ENCODE assay signal across 3 worm cellular contexts in the genomic region with DNA sequence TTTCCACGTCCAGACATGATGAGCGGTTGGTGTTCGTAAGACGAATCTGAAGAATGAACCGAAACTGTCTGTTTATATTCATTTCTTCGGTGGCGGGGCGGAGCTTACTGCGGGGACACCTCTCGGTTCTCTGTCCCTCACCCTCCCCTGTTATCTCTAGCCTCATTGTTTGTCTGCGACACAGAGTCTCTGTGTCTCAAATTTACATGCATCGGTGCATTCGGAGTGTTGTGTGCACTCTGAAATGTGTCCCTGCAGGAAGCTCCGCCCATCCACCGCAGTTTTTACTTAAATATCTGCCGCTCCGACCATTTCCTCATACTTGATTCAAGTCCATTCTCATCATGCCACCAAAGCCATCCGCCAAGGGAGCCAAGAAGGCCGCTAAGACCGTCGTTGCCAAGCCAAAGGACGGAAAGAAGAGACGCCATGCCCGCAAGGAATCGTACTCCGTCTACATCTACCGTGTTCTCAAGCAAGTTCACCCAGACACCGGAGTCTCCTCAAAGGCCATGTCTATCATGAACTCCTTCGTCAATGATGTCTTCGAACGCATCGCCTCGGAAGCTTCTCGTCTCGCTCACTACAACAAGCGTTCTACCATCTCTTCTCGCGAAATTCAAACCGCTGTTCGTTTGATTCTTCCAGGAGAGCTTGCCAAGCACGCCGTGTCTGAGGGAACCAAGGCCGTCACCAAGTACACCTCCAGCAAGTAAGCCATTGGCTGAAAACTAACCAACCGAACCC.
TF ChIP-seq lines count a peak whose summit lies in the region.

Gene his-61 (minus strand): TSS at position 17 of the 747 bp plus-strand sequence.
Gene his-62 (plus strand): TSS at position 345 of the 747 bp plus-strand sequence.

TF ChIP-seq in whole organism, L1 larva, 84 proteins besides CTCF, POLR2A, EP300 and RAD21 (continued from another document and continues in another):
- TF ChIP-seq hlh-17 (GFP tag; optimal IDR thresholded peaks at IDR 0.05; lab: Kevin White, UChicago; ENCODE audit: borderline replicate concordance) (no peak), fkh-8 (tag; optimal IDR thresholded peaks at IDR 0.05; lab: Kevin White, UChicago) (peak; percentile 15), mep-1 (tag; optimal IDR thresholded peaks at IDR 0.05; lab: Kevin White, UChicago) (peak; percentile 54), lin-35 (GFP tag; optimal IDR thresholded peaks at IDR 0.05; lab: Kevin White, UChicago) (peak in 1 of 2 experiments; percentile 20), nhr-19 (GFP tag; conservative IDR thresholded peaks at IDR 0.05; lab: Robert Waterston, UW) (no peak; the same call in 1 of the 2 replicates), isw-1 (GFP tag; IDR thresholded peaks at IDR 0.05; lab: Robert Waterston, UW) (peak; percentile 38; the same call in 1 of the 2 replicates), efl-3 (GFP tag; optimal IDR thresholded peaks at IDR 0.05; lab: Kevin White, UChicago) (peak; percentile 13), nhr-28 (tag; optimal IDR thresholded peaks at IDR 0.05; lab: Kevin White, UChicago) (no peak), nhr-20 (tag; optimal IDR thresholded peaks at IDR 0.05; lab: Kevin White, UChicago) (peak; percentile 37), dpl-1 (GFP tag; optimal IDR thresholded peaks at IDR 0.05; lab: Kevin White, UChicago) (peak in 2 of 3 experiments; percentile 27 to 45), nhr-71 (tag; optimal IDR thresholded peaks at IDR 0.05; lab: Kevin White, UChicago) (peak; percentile 67), mdl-1 (tag; optimal IDR thresholded peaks at IDR 0.05; lab: Kevin White, UChicago) (no peak), dsc-1 (tag; optimal IDR thresholded peaks at IDR 0.05; lab: Kevin White, UChicago) (no peak), mab-9 (GFP tag; IDR thresholded peaks at IDR 0.05; lab: Robert Waterston, UW) (no peak), fkh-4 (tag; optimal IDR thresholded peaks at IDR 0.05; lab: Kevin White, UChicago; ENCODE audit: borderline replicate concordance) (no peak), C04F5.9 (tag; optimal IDR thresholded peaks at IDR 0.05; lab: Kevin White, UChicago) (no peak), jun-1 (tag; optimal IDR thresholded peaks at IDR 0.05; lab: Kevin White, UChicago) (peak; percentile 61), ces-1 (GFP tag; optimal IDR thresholded peaks at IDR 0.05; lab: Kevin White, UChicago) (no peak), unc-86 (tag; optimal IDR thresholded peaks at IDR 0.05; lab: Kevin White, UChicago) (peak; percentile 80), unc-130 (tag; optimal IDR thresholded peaks at IDR 0.05; lab: Kevin White, UChicago) (no peak), efl-1 (optimal IDR thresholded peaks at IDR 0.05; lab: Kevin White, UChicago) (peak; percentile 45), efl-1 (GFP tag; optimal IDR thresholded peaks at IDR 0.05 in 1 of 2; lab: Kevin White, UChicago) (peak in 1 of 2 experiments; percentile 57), nhr-90 (tag; optimal IDR thresholded peaks at IDR 0.05; lab: Kevin White, UChicago; ENCODE audit: poor library complexity) (peak; percentile 34), sox-4 (tag; optimal IDR thresholded peaks at IDR 0.05; lab: Kevin White, UChicago) (no peak), xbp-1 (tag; optimal IDR thresholded peaks at IDR 0.05; lab: Kevin White, UChicago) (peak; percentile 36), F16B12.6 (tag; optimal IDR thresholded peaks at IDR 0.05; lab: Kevin White, UChicago) (no peak), hpl-2 (GFP tag; optimal IDR thresholded peaks at IDR 0.05; lab: Kevin White, UChicago) (no peak), fos-1 (tag; optimal IDR thresholded peaks at IDR 0.05; lab: Kevin White, UChicago) (no peak), ceh-63 (GFP tag; optimal IDR thresholded peaks at IDR 0.05; lab: Kevin White, UChicago) (no peak), fkh-10 (GFP tag; optimal IDR thresholded peaks at IDR 0.05; lab: Kevin White, UChicago) (no peak), ceh-8 (GFP tag; optimal IDR thresholded peaks at IDR 0.05; lab: Kevin White, UChicago) (no peak), nhr-84 (tag; optimal IDR thresholded peaks at IDR 0.05; lab: Kevin White, UChicago) (no peak), unc-98 (GFP tag; IDR thresholded peaks at IDR 0.05; lab: Robert Waterston, UW) (no peak), lin-13 (GFP tag; optimal IDR thresholded peaks at IDR 0.05; lab: Kevin White, UChicago) (no peak), lin-39 (tag; optimal IDR thresholded peaks at IDR 0.05; lab: Kevin White, UChicago) (no peak), grh-1 (GFP tag; IDR thresholded peaks at IDR 0.05; lab: Robert Waterston, UW) (peak; percentile 60), skn-1 (tag; optimal IDR thresholded peaks at IDR 0.05; lab: Kevin White, UChicago) (no peak), nhr-237 (tag; optimal IDR thresholded peaks at IDR 0.05; lab: Kevin White, UChicago) (no peak), egl-27 (tag; optimal IDR thresholded peaks at IDR 0.05; lab: Kevin White, UChicago) (no peak), pqm-1 (tag; optimal IDR thresholded peaks at IDR 0.05; lab: Kevin White, UChicago) (no peak), tbx-2 (tag; optimal IDR thresholded peaks at IDR 0.05; lab: Kevin White, UChicago) (peak; percentile 52)

TF ChIP-seq in whole organism, L3 larva, 47 proteins besides CTCF, POLR2A, EP300 and RAD21 (continued from another document):
- TF ChIP-seq nhr-12 (tag; optimal IDR thresholded peaks at IDR 0.05; lab: Kevin White, UChicago) (no peak), egl-27 (tag; optimal IDR thresholded peaks at IDR 0.05; lab: Kevin White, UChicago) (no peak), snpc-4 (tag; optimal IDR thresholded peaks at IDR 0.05; lab: Kevin White, UChicago) (peak; percentile 82)

TF ChIP-seq in whole organism, young adult, 124 proteins besides CTCF, POLR2A, EP300 and RAD21 (continued from another document):
- 0 out of 2 replicates have a peak, but pooled peaks have one; percentile 26 for TF ChIP-seq madf-8 (GFP tag; conservative IDR thresholded peaks at IDR 0.05; lab: Robert Waterston, UW)
- no peak for TF ChIP-seq ccch-3 (GFP tag; optimal IDR thresholded peaks at IDR 0.05; lab: Kevin White, UChicago)
- TF ChIP-seq nhr-179 (tag; optimal IDR thresholded peaks at IDR 0.05; lab: Kevin White, UChicago) = no peak
- TF ChIP-seq attf-3 (GFP tag; conservative IDR thresholded peaks at IDR 0.05; lab: Robert Waterston, UW) = no peak
- TF ChIP-seq snpc-1.3 (tag; optimal IDR thresholded peaks at IDR 0.05; lab: Kevin White, UChicago; ENCODE audit: insufficient read depth) = no peak
- no peak for TF ChIP-seq sptf-2 (GFP tag; optimal IDR thresholded peaks at IDR 0.05; lab: Kevin White, UChicago)
- no peak for TF ChIP-seq B0019.2 (GFP tag; conservative IDR thresholded peaks at IDR 0.05; lab: Robert Waterston, UW)
- peak; percentile 32; the same call in 1 of the 2 replicates for TF ChIP-seq C17E4.6 (GFP tag; IDR thresholded peaks at IDR 0.05; lab: Robert Waterston, UW)
- TF ChIP-seq madf-6 (GFP tag; IDR thresholded peaks at IDR 0.05; lab: Robert Waterston, UW) = 0 out of 2 replicates have a peak, but pooled peaks have one; percentile 38
- no peak for TF ChIP-seq Y67H2A.10 (GFP tag; conservative IDR thresholded peaks at IDR 0.05; lab: Robert Waterston, UW)
- TF ChIP-seq cebp-2 (GFP tag; IDR thresholded peaks at IDR 0.05; lab: Robert Waterston, UW) = peak; percentile 62; the same call in 1 of the 2 replicates
- TF ChIP-seq bed-2 (GFP tag; IDR thresholded peaks at IDR 0.05; lab: Robert Waterston, UW) = no peak
- peak; percentile 10; the same call in 1 of the 2 replicates for TF ChIP-seq F33H1.4 (GFP tag; IDR thresholded peaks at IDR 0.05; lab: Robert Waterston, UW)
- TF ChIP-seq aptf-2 (GFP tag; conservative IDR thresholded peaks at IDR 0.05; lab: Robert Waterston, UW) = peak; percentile 87
- TF ChIP-seq fkh-3 (tag; optimal IDR thresholded peaks at IDR 0.05; lab: Kevin White, UChicago) = no peak
- peak; percentile 62; the same call in 1 of the 2 replicates for TF ChIP-seq aptf-3 (GFP tag; IDR thresholded peaks at IDR 0.05; lab: Robert Waterston, UW)
- no peak for TF ChIP-seq let-526 (GFP tag; IDR thresholded peaks at IDR 0.05; lab: Robert Waterston, UW)
- TF ChIP-seq akir-1 (GFP tag; optimal IDR thresholded peaks at IDR 0.05; lab: Kevin White, UChicago) = no peak
- no peak for TF ChIP-seq F22D6.2 (tag; optimal IDR thresholded peaks at IDR 0.05; lab: Kevin White, UChicago)
- TF ChIP-seq rcor-1 (GFP tag; IDR thresholded peaks at IDR 0.05; lab: Robert Waterston, UW) = peak; percentile 9; the same call in 1 of the 2 replicates
- TF ChIP-seq lin-26 (GFP tag; IDR thresholded peaks at IDR 0.05; lab: Robert Waterston, UW) = peak; percentile 92
- TF ChIP-seq lsl-1 (GFP tag; optimal IDR thresholded peaks at IDR 0.05; lab: Kevin White, UChicago) = peak; percentile 43
- peak; percentile 71 for TF ChIP-seq tbp1 (GFP tag; optimal IDR thresholded peaks at IDR 0.05; lab: Kevin White, UChicago)
- TF ChIP-seq ceh-27 (GFP tag; optimal IDR thresholded peaks at IDR 0.05; lab: Kevin White, UChicago) = no peak
- no peak for TF ChIP-seq hlh-12 (tag; optimal IDR thresholded peaks at IDR 0.05; lab: Kevin White, UChicago)
- no peak for TF ChIP-seq lsy-27 (tag; optimal IDR thresholded peaks at IDR 0.05; lab: Kevin White, UChicago; ENCODE audit: borderline replicate concordance, insufficient read depth)
- TF ChIP-seq sdz-38 (tag; optimal IDR thresholded peaks at IDR 0.05; lab: Kevin White, UChicago) = no peak
- TF ChIP-seq ama-1 (optimal IDR thresholded peaks at IDR 0.05; lab: Kevin White, UChicago) = no peak
- TF ChIP-seq ama-1 (GFP tag; optimal IDR thresholded peaks at IDR 0.05; lab: Kevin White, UChicago) = no peak
- TF ChIP-seq lir-1 (GFP tag; conservative IDR thresholded peaks at IDR 0.05; lab: Robert Waterston, UW) = no peak
- TF ChIP-seq F49E8.2 (tag; optimal IDR thresholded peaks at IDR 0.05; lab: Kevin White, UChicago; ENCODE audit: insufficient read depth) = peak; percentile 89
- TF ChIP-seq madf-10 (tag; optimal IDR thresholded peaks at IDR 0.05; lab: Kevin White, UChicago) = no peak
- TF ChIP-seq ztf-3 (GFP tag; optimal IDR thresholded peaks at IDR 0.05; lab: Kevin White, UChicago) = no peak
- no peak for TF ChIP-seq F52B5.7 (tag; optimal IDR thresholded peaks at IDR 0.05; lab: Kevin White, UChicago)
- TF ChIP-seq tlf-1 (GFP tag; optimal IDR thresholded peaks at IDR 0.05; lab: Kevin White, UChicago) = peak; percentile 23
- TF ChIP-seq ets-4 (GFP tag; optimal IDR thresholded peaks at IDR 0.05; lab: Kevin White, UChicago) = no peak
- TF ChIP-seq lin-40 (tag; optimal IDR thresholded peaks at IDR 0.05; lab: Kevin White, UChicago) = no peak
- no peak for TF ChIP-seq bed-1 (GFP tag; IDR thresholded peaks at IDR 0.05; lab: Robert Waterston, UW)
- TF ChIP-seq repo-1 (tag; optimal IDR thresholded peaks at IDR 0.05; lab: Kevin White, UChicago) = no peak
- TF ChIP-seq nfyb-1 (GFP tag; IDR thresholded peaks at IDR 0.05; lab: Robert Waterston, UW) = 0 out of 2 replicates have a peak, but pooled peaks have one; percentile 22
- TF ChIP-seq dox-1 (GFP tag; IDR thresholded peaks at IDR 0.05; lab: Robert Waterston, UW) = peak; percentile 82
- TF ChIP-seq xnd-1 (tag; optimal IDR thresholded peaks at IDR 0.05; lab: Kevin White, UChicago) = no peak
- TF ChIP-seq nhr-90 (tag; optimal IDR thresholded peaks at IDR 0.05; lab: Kevin White, UChicago) = peak; percentile 42
- peak; percentile 20 for TF ChIP-seq hrde-1 (tag; optimal IDR thresholded peaks at IDR 0.05; lab: Kevin White, UChicago; ENCODE audit: borderline replicate concordance)
- peak; percentile 56 for TF ChIP-seq Y53G8AR.9 (GFP tag; conservative IDR thresholded peaks at IDR 0.05; lab: Robert Waterston, UW)
- peak; percentile 63; the same call in 1 of the 2 replicates for TF ChIP-seq pbrm-1 (GFP tag; IDR thresholded peaks at IDR 0.05; lab: Robert Waterston, UW)
- TF ChIP-seq snpc-4 (GFP tag; optimal IDR thresholded peaks at IDR 0.05; lab: Kevin White, UChicago) = no peak
- TF ChIP-seq snpc-4 (tag; optimal IDR thresholded peaks at IDR 0.05; lab: Kevin White, UChicago) = peak; percentile 4 to 74 (median 61)
- no peak for TF ChIP-seq K11D2.4 (GFP tag; IDR thresholded peaks at IDR 0.05; lab: Robert Waterston, UW)
- TF ChIP-seq Y53F4B.3 (GFP tag; IDR thresholded peaks at IDR 0.05; lab: Robert Waterston, UW) = no peak
- TF ChIP-seq rec-8 (tag; optimal IDR thresholded peaks at IDR 0.05; lab: Kevin White, UChicago) = no peak
- TF ChIP-seq unc-130 (GFP tag; optimal IDR thresholded peaks at IDR 0.05; lab: Kevin White, UChicago) = no peak
- TF ChIP-seq lin-54 (GFP tag; optimal IDR thresholded peaks at IDR 0.05; lab: Kevin White, UChicago) = no peak
- peak; percentile 39 for TF ChIP-seq ekl-4 (GFP tag; IDR thresholded peaks at IDR 0.05; lab: Robert Waterston, UW)
- no peak for TF ChIP-seq somi-1 (GFP tag; optimal IDR thresholded peaks at IDR 0.05; lab: Kevin White, UChicago)
- TF ChIP-seq Y56A3A.18 (GFP tag; IDR thresholded peaks at IDR 0.05; lab: Robert Waterston, UW) = no peak
- TF ChIP-seq nfya-2 (GFP tag; IDR thresholded peaks at IDR 0.05; lab: Robert Waterston, UW) = no peak
- TF ChIP-seq dpff-1 (tag; optimal IDR thresholded peaks at IDR 0.05; lab: Kevin White, UChicago) = no peak
- TF ChIP-seq ztf-22 (GFP tag; optimal IDR thresholded peaks at IDR 0.05; lab: Kevin White, UChicago) = no peak
- peak; percentile 39 for TF ChIP-seq ZK185.1 (tag; optimal IDR thresholded peaks at IDR 0.05; lab: Kevin White, UChicago; ENCODE audit: poor library complexity, severe bottlenecking)
- TF ChIP-seq F23B12.7 (tag; optimal IDR thresholded peaks at IDR 0.05; lab: Kevin White, UChicago; ENCODE audit: insufficient read depth) = no peak
- peak; percentile 22 for TF ChIP-seq ceh-91 (GFP tag; IDR thresholded peaks at IDR 0.05; lab: Robert Waterston, UW)
- TF ChIP-seq athp-1 (tag; optimal IDR thresholded peaks at IDR 0.05; lab: Kevin White, UChicago) = no peak
- no peak for TF ChIP-seq F57C9.4 (tag; optimal IDR thresholded peaks at IDR 0.05; lab: Kevin White, UChicago)
- peak; percentile 73 for TF ChIP-seq nhr-80 (tag; optimal IDR thresholded peaks at IDR 0.05; lab: Kevin White, UChicago)
- no peak for TF ChIP-seq zim-3 (tag; optimal IDR thresholded peaks at IDR 0.05; lab: Kevin White, UChicago)
- no peak for TF ChIP-seq ceh-40 (GFP tag; IDR thresholded peaks at IDR 0.05; lab: Robert Waterston, UW)
- TF ChIP-seq attf-6 (GFP tag; IDR thresholded peaks at IDR 0.05; lab: Robert Waterston, UW) = peak; percentile 80; the same call in 1 of the 2 replicates
- TF ChIP-seq ztf-18 (tag; optimal IDR thresholded peaks at IDR 0.05; lab: Kevin White, UChicago) = peak; percentile 29
- TF ChIP-seq nhr-120 (GFP tag; IDR thresholded peaks at IDR 0.05; lab: Robert Waterston, UW) = no peak
- TF ChIP-seq madf-3 (GFP tag; IDR thresholded peaks at IDR 0.05; lab: Robert Waterston, UW) = no peak; the same call in none of the 2 replicates
- no peak for TF ChIP-seq him-1 (tag; optimal IDR thresholded peaks at IDR 0.05; lab: Kevin White, UChicago)
TF ChIP-seq in whole organism, young adult: peak in this region for 38.
